Worm (Caenorhabditis elegans) whole organism, L2 larva: ENCODE results near the gene pals-31.

Experiments
- C34F6.9 ChIP-seq: fragments of 150-350 bp; optimal IDR thresholded peaks from 2 replicates; lab custom pipeline; 2014; ENCODE audit warnings: missing biosample characterization, missing genetic modification characterization
- Y55F3AM.14 ChIP-seq: fragments of 200-800 bp; sonication (Bioruptor generic); optimal IDR thresholded peaks from 2 replicates; lab custom pipeline; 2018; ENCODE audit warnings: mild to moderate bottlenecking, missing genetic modification characterization, missing compliant biosample characterization
- ZK546.5 ChIP-seq: sonication (generic microtip); optimal IDR thresholded peaks from 2 replicates; lab custom pipeline; 2017; ENCODE audit warnings: missing biosample characterization, missing genetic modification characterization
- ama-1 ChIP-seq: fragments of 150-350 bp; optimal IDR thresholded peaks from 2 replicates; lab custom pipeline; 2018; ENCODE audit warnings: inconsistent platforms
- blmp-1 ChIP-seq: sonication (generic microtip); optimal IDR thresholded peaks from 2 replicates; lab custom pipeline; 2017; ENCODE audit warnings: missing genetic modification characterization, mild to moderate bottlenecking, missing compliant biosample characterization, antibody characterized with exemption, moderate library complexity; ENCODE audit not compliant: insufficient read depth
- ceh-16 ChIP-seq: fragments of 150-350 bp; optimal IDR thresholded peaks from 2 replicates; lab custom pipeline; 2014; ENCODE audit warnings: missing biosample characterization, missing genetic modification characterization
- ceh-82 ChIP-seq: fragments of 150-350 bp; optimal IDR thresholded peaks from 2 replicates; lab custom pipeline; 2014; ENCODE audit warnings: missing biosample characterization, missing genetic modification characterization
- crh-2 ChIP-seq: sonication (generic microtip); optimal IDR thresholded peaks from 2 replicates; lab custom pipeline; 2017; ENCODE audit warnings: missing biosample characterization, missing genetic modification characterization
- dmd-4 ChIP-seq: sonication (generic microtip); optimal IDR thresholded peaks from 2 replicates; lab custom pipeline; 2017; ENCODE audit warnings: missing biosample characterization, missing genetic modification characterization
- egl-27 ChIP-seq: sonication (generic microtip); optimal IDR thresholded peaks from 3 replicates; lab custom pipeline; 2017; ENCODE audit warnings: missing biosample characterization, missing genetic modification reagents, missing genetic modification characterization
- elt-3 ChIP-seq: sonication (generic microtip); optimal IDR thresholded peaks from 2 replicates; lab custom pipeline; 2017; ENCODE audit warnings: missing biosample characterization, missing genetic modification characterization
- gmeb-1 ChIP-seq: fragments of 150-350 bp; optimal IDR thresholded peaks from 2 replicates; lab custom pipeline; 2014; ENCODE audit warnings: missing biosample characterization, missing genetic modification characterization
- lin-39 ChIP-seq: fragments of 150-350 bp; optimal IDR thresholded peaks from 2 replicates; lab custom pipeline; 2014; ENCODE audit warnings: missing biosample characterization, missing genetic modification reagents, missing genetic modification characterization
- lsy-2 ChIP-seq, 2 experiments: fragments of 150-350 bp in 1 of 2; sonication (generic microtip) in 1 of 2; optimal IDR thresholded peaks; 2 replicates each; lab custom pipeline; 2014 to 2017; ENCODE audit warnings: missing biosample characterization in 2 of 2, missing genetic modification characterization in 2 of 2
- mab-5 ChIP-seq: fragments of 150-350 bp; optimal IDR thresholded peaks from 2 replicates; lab custom pipeline; 2014; ENCODE audit warnings: missing biosample characterization, missing genetic modification characterization
- mbf-1 ChIP-seq: sonication (generic microtip); optimal IDR thresholded peaks from 2 replicates; lab custom pipeline; 2017; ENCODE audit warnings: missing biosample characterization, missing genetic modification characterization
- mdl-1 ChIP-seq, 2 experiments: fragments of 150-350 bp in 1 of 2; sonication (generic microtip) in 1 of 2; optimal IDR thresholded peaks; 2 replicates each; lab custom pipeline; 2017; ENCODE audit warnings: missing biosample characterization in 2 of 2, missing genetic modification characterization in 2 of 2
- nhr-10 ChIP-seq: sonication (generic microtip); optimal IDR thresholded peaks from 2 replicates; lab custom pipeline; 2017; ENCODE audit warnings: missing biosample characterization, missing genetic modification characterization
- nhr-11 ChIP-seq: fragments of 150-350 bp; optimal IDR thresholded peaks from 2 replicates; lab custom pipeline; 2014; ENCODE audit warnings: missing biosample characterization, missing genetic modification characterization
- nhr-25 ChIP-seq: fragments of 150-350 bp; sonication (generic microtip); optimal IDR thresholded peaks from 3 replicates; lab custom pipeline; 2014; ENCODE audit warnings: missing biosample characterization, missing genetic modification characterization
- nhr-6 ChIP-seq: fragments of 150-350 bp; optimal IDR thresholded peaks from 2 replicates; lab custom pipeline; 2014; ENCODE audit warnings: missing biosample characterization, missing genetic modification characterization
- nhr-77 ChIP-seq: fragments of 150-350 bp; optimal IDR thresholded peaks from 2 replicates; lab custom pipeline; 2014; ENCODE audit warnings: missing biosample characterization, missing genetic modification characterization
- peb-1 ChIP-seq: fragments of 150-350 bp; optimal IDR thresholded peaks from 2 replicates; lab custom pipeline; 2014; ENCODE audit warnings: missing biosample characterization, missing genetic modification characterization
- sma-3 ChIP-seq: sonication (generic microtip); optimal IDR thresholded peaks from 2 replicates; lab custom pipeline; 2016; ENCODE audit warnings: missing genetic modification reagents, missing genetic modification characterization, missing compliant biosample characterization
- sma-9 ChIP-seq, 2 experiments: fragments of 150-350 bp in 1 of 2; sonication (generic microtip) in 1 of 2; optimal IDR thresholded peaks; 2 replicates each; lab custom pipeline; 2014 to 2016; ENCODE audit warnings: missing genetic modification characterization in 2 of 2, mild to moderate bottlenecking in 1 of 2, missing biosample characterization in 1 of 2, missing compliant biosample characterization in 1 of 2, missing genetic modification reagents in 1 of 2, moderate library complexity in 1 of 2
- snpc-4 ChIP-seq: fragments of 150-350 bp; optimal IDR thresholded peaks from 2 replicates; lab custom pipeline; 2014; ENCODE audit warnings: missing biosample characterization, missing genetic modification characterization
- unc-55 ChIP-seq: fragments of 150-350 bp; sonication (generic microtip); optimal IDR thresholded peaks from 3 replicates; lab custom pipeline; 2014; ENCODE audit warnings: missing biosample characterization, missing genetic modification reagents, missing genetic modification characterization
- unc-62 ChIP-seq: fragments of 150-350 bp; optimal IDR thresholded peaks from 2 replicates; lab custom pipeline; 2014; ENCODE audit warnings: missing biosample characterization, missing genetic modification reagents, missing genetic modification characterization
- ztf-1 ChIP-seq: fragments of 200-800 bp; sonication (Bioruptor generic); conservative IDR thresholded peaks from 2 replicates; pipeline ENCODE4 v1.3.6; 2022; ENCODE audit warnings: missing genetic modification characterization, missing compliant biosample characterization
- ztf-11 ChIP-seq: sonication (generic microtip); optimal IDR thresholded peaks from 2 replicates; lab custom pipeline; 2017; ENCODE audit warnings: missing biosample characterization, missing genetic modification characterization
- ztf-4 ChIP-seq: fragments of 150-350 bp; optimal IDR thresholded peaks from 2 replicates; lab custom pipeline; 2014; ENCODE audit warnings: missing biosample characterization, missing genetic modification characterization

pals-31 gene

DNA sequence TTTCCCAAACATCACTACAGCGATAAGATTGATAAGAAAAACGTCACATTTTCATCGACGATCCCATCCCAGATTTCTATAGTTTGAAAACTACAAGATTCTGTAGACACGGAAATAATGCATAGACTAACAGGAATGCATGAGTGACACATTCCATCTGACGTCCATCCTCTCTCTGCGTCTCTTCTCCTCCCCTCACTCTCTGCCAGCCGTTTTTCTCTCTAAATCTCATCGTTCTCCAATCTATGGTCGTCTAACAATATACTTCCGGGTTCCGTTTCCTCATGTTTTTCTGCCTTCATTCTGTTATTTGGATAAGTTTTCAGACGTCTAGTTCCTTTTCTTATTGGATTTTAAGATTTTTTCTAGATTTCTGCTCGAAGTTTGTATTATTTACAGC is 17.3 kb upstream of the pals-31 start, which contains the start of gene F48G7.4 (continued):
- TF ChIP-seq mdl-1 (tag; optimal IDR thresholded peaks at IDR 0.05; lab: Kevin White, UChicago), result peak; percentile 32 to 50
- no peak for TF ChIP-seq lin-39 (tag; lab: Kevin White, UChicago)
- TF ChIP-seq elt-3 (tag; lab: Kevin White, UChicago), result no peak

DNA sequence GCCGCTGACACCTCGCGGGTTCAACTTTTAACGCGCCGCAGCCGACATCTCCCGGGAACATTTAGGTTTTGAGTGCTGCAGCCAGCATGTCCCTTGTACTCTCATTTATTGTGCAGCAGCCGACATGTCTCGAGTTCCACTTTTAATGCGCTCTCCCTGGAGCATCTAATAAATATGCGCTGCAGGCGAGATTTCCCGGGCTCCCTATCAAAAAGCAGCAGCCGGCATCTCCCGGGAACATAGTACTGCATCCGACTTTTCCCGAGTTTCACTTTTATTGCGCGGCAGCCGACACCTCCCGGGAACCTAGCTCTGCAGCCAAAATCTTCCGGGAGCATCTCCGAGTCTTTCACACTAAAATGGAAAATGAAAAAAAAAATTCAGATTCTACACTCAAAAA is 15.4 kb upstream of the pals-31 start:
- TF ChIP-seq nhr-11 (tag; lab: Kevin White, UChicago) (no peak), lsy-2 (tag; optimal IDR thresholded peaks at IDR 0.05; lab: Kevin White, UChicago) (no peak), mbf-1 (tag; lab: Kevin White, UChicago) (no peak), unc-62 (no peak), nhr-25 (tag; lab: Kevin White, UChicago) (no peak), ceh-82 (tag; lab: Kevin White, UChicago) (no peak), Y55F3AM.14 (no peak), ama-1 (lab: Kevin White, UChicago) (no peak), nhr-77 (tag; lab: Kevin White, UChicago) (no peak), elt-3 (tag; lab: Kevin White, UChicago) (no peak), sma-9 (GFP tag; optimal IDR thresholded peaks at IDR 0.05; lab: Kevin White, UChicago) (no peak), sma-9 (tag; optimal IDR thresholded peaks at IDR 0.05; lab: Kevin White, UChicago) (no peak), blmp-1 (tag; lab: Kevin White, UChicago) (no peak), nhr-10 (tag; lab: Kevin White, UChicago) (no peak), ztf-4 (tag; lab: Kevin White, UChicago) (no peak)

DNA sequence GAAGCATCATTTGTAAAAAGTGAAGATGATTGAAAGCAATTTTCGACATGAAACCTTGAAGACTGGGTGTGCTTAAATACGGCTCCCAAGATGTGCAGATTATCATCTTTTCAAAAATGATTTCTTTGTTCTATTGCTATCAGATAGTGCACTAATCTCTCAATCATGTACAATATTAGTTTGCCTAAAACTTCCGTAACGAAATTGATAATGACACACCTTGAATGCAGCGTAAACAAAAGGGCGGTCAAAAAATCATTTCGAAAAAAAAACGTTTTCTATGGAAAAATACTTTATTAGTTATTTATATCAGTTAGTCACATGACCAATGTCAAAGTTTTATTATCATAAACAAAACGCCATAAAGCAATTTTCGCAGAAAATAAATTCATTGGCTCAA is 13.5 kb upstream of the pals-31 start, which contains the start of gene F48G7.5:
Gene F48G7.5, minus strand, starts transcription at position 34 of the 400 bp plus-strand sequence.
- no peak for TF ChIP-seq crh-2 (tag; lab: Kevin White, UChicago)

DNA sequence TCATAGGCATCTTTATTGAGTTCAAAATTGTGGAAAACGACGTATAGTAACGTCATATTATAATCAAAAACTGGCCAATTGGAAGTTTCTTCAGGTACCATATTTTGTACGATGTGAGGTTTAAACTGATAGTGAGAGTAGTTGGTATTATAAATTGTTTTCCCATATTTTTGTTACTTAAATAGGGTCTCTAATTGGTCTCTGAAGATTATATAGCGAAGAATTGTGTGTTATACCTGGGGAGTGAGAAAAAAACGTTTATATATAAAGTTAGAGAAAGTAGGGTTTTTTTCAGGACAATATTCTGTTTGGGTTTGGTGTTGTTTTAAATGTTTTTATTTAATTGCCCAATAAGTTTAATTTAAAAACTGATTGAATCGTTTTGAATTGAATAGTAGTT is 11.5 kb upstream of the pals-31 start, which contains the start of gene srt-17:
Gene srt-17, minus strand, starts transcription at position 101 of the 400 bp plus-strand sequence.
- TF ChIP-seq mdl-1 (tag; optimal IDR thresholded peaks at IDR 0.05; lab: Kevin White, UChicago) (no peak), nhr-77 (tag; lab: Kevin White, UChicago) (no peak), gmeb-1 (no peak), egl-27 (tag; lab: Kevin White, UChicago) (no peak)

DNA sequence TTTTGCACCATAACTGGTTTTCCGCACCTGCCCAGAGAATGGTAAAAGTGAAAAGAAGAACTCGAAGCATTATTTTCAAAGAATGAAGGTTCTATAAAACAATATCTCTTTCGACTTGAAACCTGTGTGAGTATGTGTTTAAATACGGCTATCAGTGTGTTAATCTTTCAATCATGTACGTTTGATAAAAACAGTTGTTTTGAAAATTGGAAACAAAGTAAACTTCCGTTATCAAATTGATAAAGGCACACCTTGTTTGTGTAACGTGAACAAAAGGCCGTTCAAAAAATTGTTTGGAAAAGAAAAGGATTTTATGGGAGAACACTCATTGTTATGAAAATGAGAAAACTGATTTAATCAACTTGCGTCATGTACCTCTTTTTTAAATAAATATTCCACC is 10.1 kb upstream of the pals-31 start, which contains the start of gene F48G7.7:
Gene F48G7.7, minus strand, starts transcription at position 101 of the 400 bp plus-strand sequence.
- TF ChIP-seq mab-5 (tag; lab: Kevin White, UChicago) (no peak), C34F6.9 (tag; lab: Kevin White, UChicago) (no peak), sma-3 (no peak), ztf-4 (tag; lab: Kevin White, UChicago) (no peak), mdl-1 (tag; optimal IDR thresholded peaks at IDR 0.05; lab: Kevin White, UChicago) (no peak), peb-1 (tag; lab: Kevin White, UChicago) (no peak), nhr-11 (tag; lab: Kevin White, UChicago) (no peak), ztf-1 (GFP tag; lab: Robert Waterston, UW) (no peak), unc-55 (GFP tag; lab: Kevin White, UChicago) (no peak), ztf-11 (tag; lab: Kevin White, UChicago) (no peak), lin-39 (tag; lab: Kevin White, UChicago) (no peak), nhr-10 (tag; lab: Kevin White, UChicago) (no peak), nhr-77 (tag; lab: Kevin White, UChicago) (no peak), nhr-6 (tag; lab: Kevin White, UChicago) (no peak), Y55F3AM.14 (no peak), dmd-4 (no peak)
- TF ChIP-seq, all 48 proteins: peak for 0

DNA sequence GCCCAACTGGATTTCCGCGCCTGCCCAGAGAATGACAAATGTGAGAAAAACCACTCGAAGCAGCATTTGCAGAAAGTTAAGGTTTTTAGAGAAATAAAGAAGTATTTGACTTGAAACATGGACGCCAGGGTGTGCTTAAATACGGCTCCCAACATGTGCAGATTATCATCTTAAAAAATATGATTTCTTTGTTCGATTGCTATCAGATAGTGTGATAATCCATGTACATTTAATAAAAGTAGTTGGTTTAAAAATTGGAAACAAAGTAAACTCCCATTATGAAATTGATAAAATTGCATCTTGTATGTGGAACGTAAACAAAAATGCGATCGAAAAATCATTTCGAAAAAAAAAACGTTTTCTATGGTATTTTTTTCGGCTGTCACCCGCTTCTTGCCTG is 8.8 kb upstream of the pals-31 start, which contains the start of gene F48G7.8:
Gene F48G7.8, minus strand, starts transcription at position 101 of the 400 bp plus-strand sequence.
- TF ChIP-seq lsy-2 (tag; optimal IDR thresholded peaks at IDR 0.05; lab: Kevin White, UChicago), result no peak
- no peak for TF ChIP-seq nhr-6 (tag; lab: Kevin White, UChicago)
- no peak for TF ChIP-seq sma-9 (GFP tag; optimal IDR thresholded peaks at IDR 0.05; lab: Kevin White, UChicago)
- no peak for TF ChIP-seq sma-9 (tag; optimal IDR thresholded peaks at IDR 0.05; lab: Kevin White, UChicago)
- no peak for TF ChIP-seq snpc-4 (tag; lab: Kevin White, UChicago)
- TF ChIP-seq ZK546.5, result no peak
- no peak for TF ChIP-seq egl-27 (tag; lab: Kevin White, UChicago)
- TF ChIP-seq ceh-82 (tag; lab: Kevin White, UChicago), result no peak
- no peak for TF ChIP-seq ceh-16 (tag; lab: Kevin White, UChicago)
